Worm (Caenorhabditis elegans) whole organism, midembryonic: Measurements from ENCODE around the gene egl-20.

Experiments used
- T22C8.4 ChIP-seq: fragments of 200-800 bp; sonication (Bioruptor generic); IDR thresholded peaks from 2 replicates; pipeline ENCODE4 v1.3.6; 2022; ENCODE audit warnings: missing genetic modification characterization, missing compliant biosample characterization
- cog-1 ChIP-seq: sonication (generic microtip); optimal IDR thresholded peaks from 2 replicates; lab custom pipeline; 2016; ENCODE audit warnings: missing genetic modification characterization, missing compliant biosample characterization
- flt-1 ChIP-seq: fragments of 200-800 bp; sonication (Bioruptor generic); IDR thresholded peaks from 2 replicates; pipeline ENCODE4 v1.3.6; 2022; ENCODE audit warnings: missing genetic modification characterization, missing compliant biosample characterization
- klf-2 ChIP-seq: fragments of 200-800 bp; sonication (Bioruptor generic); conservative IDR thresholded peaks from 2 replicates; pipeline ENCODE4 v1.3.6; 2022; ENCODE audit warnings: missing genetic modification reagents, missing genetic modification characterization, missing compliant biosample characterization
- med-1 ChIP-seq: sonication (generic microtip); optimal IDR thresholded peaks from 2 replicates; lab custom pipeline; 2017; ENCODE audit warnings: missing genetic modification characterization, mild to moderate bottlenecking, missing compliant biosample characterization, antibody characterized with exemption, missing genetic modification reagents; ENCODE audit not compliant: insufficient read depth
- ref-1 ChIP-seq: fragments of 200-800 bp; sonication (Bioruptor generic); conservative IDR thresholded peaks from 2 replicates; pipeline ENCODE4 v1.3.6; 2022; ENCODE audit warnings: missing genetic modification reagents, missing genetic modification characterization, missing compliant biosample characterization
- tab-1 ChIP-seq: fragments of 200-800 bp; sonication (Bioruptor generic); IDR thresholded peaks from 2 replicates; pipeline ENCODE4 v1.3.6; 2022; ENCODE audit warnings: missing genetic modification characterization, missing compliant biosample characterization
- ztf-23 ChIP-seq: fragments of 200-800 bp; sonication (Bioruptor generic); IDR thresholded peaks from 2 replicates; pipeline ENCODE4 v1.3.6; 2022; ENCODE audit warnings: missing genetic modification reagents, missing genetic modification characterization, missing compliant biosample characterization
- ztf-29 ChIP-seq: fragments of 200-800 bp; sonication (Bioruptor generic); IDR thresholded peaks from 2 replicates; pipeline ENCODE4 v1.3.6; 2022; ENCODE audit warnings: missing genetic modification reagents, missing genetic modification characterization, missing compliant biosample characterization

DNA sequence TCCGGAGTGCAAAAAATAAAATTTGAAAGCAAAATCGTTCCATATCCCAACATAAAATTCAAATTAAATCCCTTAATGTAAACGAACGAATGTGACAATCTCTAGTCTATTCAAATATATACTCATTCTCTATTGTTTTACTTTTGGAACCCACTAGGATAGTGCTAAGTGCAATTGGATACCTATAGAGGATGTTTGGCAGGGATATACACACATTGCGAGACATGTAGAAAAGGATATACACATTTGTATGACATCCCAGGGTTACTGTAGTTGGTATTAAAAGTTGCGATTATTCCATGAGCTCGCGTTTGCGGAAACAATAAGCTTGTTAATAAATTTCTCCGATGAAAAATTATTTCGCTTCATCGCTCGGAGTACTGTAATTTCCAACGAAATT, 41.9 kb downstream of the egl-20 start:
- TF ChIP-seq ztf-29 (GFP tag; lab: Robert Waterston, UW) (no peak), flt-1 (GFP tag; lab: Robert Waterston, UW) (peak; percentile 41; the same call in 1 of the 2 replicates), tab-1 (GFP tag; lab: Robert Waterston, UW) (no peak), klf-2 (GFP tag; lab: Robert Waterston, UW) (no peak), med-1 (GFP tag; lab: Kevin White, UChicago) (no peak), T22C8.4 (GFP tag; lab: Robert Waterston, UW) (no peak), cog-1 (tag; lab: Kevin White, UChicago) (no peak), ztf-23 (GFP tag; lab: Robert Waterston, UW) (no peak), ref-1 (GFP tag; lab: Robert Waterston, UW) (no peak)
